Worm (Caenorhabditis elegans) whole organism, L4/young adult: ENCODE measurements around the gene dmsr-9.

Source experiments
- W03F9.2 ChIP-seq: fragments of 150-350 bp; optimal IDR thresholded peaks from 2 replicates; lab custom pipeline; 2014; ENCODE audit warnings: missing biosample characterization, missing genetic modification characterization
- dao-5 ChIP-seq: sonication (generic microtip); optimal IDR thresholded peaks from 2 replicates; lab custom pipeline; 2016; ENCODE audit warnings: missing genotype, missing genetic modification characterization, moderate library complexity, missing compliant biosample characterization
- him-1 ChIP-seq: sonication (generic microtip); optimal IDR thresholded peaks from 2 replicates; lab custom pipeline; 2016; ENCODE audit warnings: missing genotype, missing genetic modification reagents, missing genetic modification characterization, missing compliant biosample characterization

DNA sequence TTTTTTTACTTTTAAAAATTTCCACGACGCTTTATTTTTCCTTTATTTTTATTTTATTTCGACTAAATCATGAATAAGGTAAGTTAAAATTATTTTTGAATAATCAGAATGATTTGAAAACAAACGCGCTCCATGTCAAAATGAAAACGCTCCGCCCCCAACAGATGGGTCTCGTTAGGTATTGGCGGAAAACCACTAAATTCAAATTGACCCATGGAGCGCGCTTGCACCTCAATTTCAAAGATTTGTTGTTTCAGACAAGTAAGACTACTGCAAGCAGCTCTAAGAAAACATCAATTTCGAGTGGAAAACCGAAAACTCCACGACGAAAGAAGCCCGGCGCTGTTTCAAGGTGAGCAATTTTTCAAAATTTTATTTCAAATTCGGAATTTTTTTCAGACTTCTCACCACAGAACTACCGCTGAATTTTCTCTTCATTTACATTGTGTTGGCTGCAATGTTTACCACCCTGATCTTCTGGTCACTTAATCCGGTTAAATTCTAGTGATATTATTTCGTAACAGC lies 11.5 kb downstream of the dmsr-9 start, which contains the start of gene ZC404.2:
- TF ChIP-seq W03F9.2 (tag; lab: Kevin White, UChicago) (no peak), dao-5 (tag; lab: Kevin White, UChicago) (no peak), him-1 (tag; lab: Kevin White, UChicago) (no peak)
